Worm (Caenorhabditis elegans): ENCODE data around the gene nhr-274.

nhr-274 gene

ce11 chrIV:1687151-1687550, 42.1 kb upstream of the nhr-274 start (continued):
- TF ChIP-seq ztf-11 (tag; optimal IDR thresholded peaks at IDR 0.05): peak in 1 of 2 experiments; percentile 56
- no peak for TF ChIP-seq zag-1 (tag; optimal IDR thresholded peaks at IDR 0.05)
- TF ChIP-seq elt-3 (tag; optimal IDR thresholded peaks at IDR 0.05): no peak

- TF ChIP-seq pax-3 (tag; optimal IDR thresholded peaks at IDR 0.05): no peak
These were observed 37.0 kb upstream of the nhr-274 start, which contains the start of gene Y41D4B.24 for ce11 chrIV:1682066-1682465. Y41D4B.24 (minus strand) TSS chrIV:1682166.

ce11 chrIV:1679227-1679626, 34.1 kb upstream of the nhr-274 start:
- TF ChIP-seq lin-35 (GFP tag; optimal IDR thresholded peaks at IDR 0.05) (no peak), nhr-20 (tag; optimal IDR thresholded peaks at IDR 0.05) (no peak), rnt-1 (tag; optimal IDR thresholded peaks at IDR 0.05) (no peak)

ce11 chrIV:1676926-1677325, 31.8 kb upstream of the nhr-274 start:
- TF ChIP-seq hpl-2 (GFP tag; optimal IDR thresholded peaks at IDR 0.05): no peak
- TF ChIP-seq lin-39 (tag; optimal IDR thresholded peaks at IDR 0.05): no peak
- TF ChIP-seq nhr-90 (tag; optimal IDR thresholded peaks at IDR 0.05; ENCODE audit: poor library complexity): no peak
- TF ChIP-seq hlh-17 (GFP tag; optimal IDR thresholded peaks at IDR 0.05; ENCODE audit: borderline replicate concordance): no peak
- TF ChIP-seq lin-14 (GFP tag; optimal IDR thresholded peaks at IDR 0.05): no peak
- TF ChIP-seq blmp-1 (tag; optimal IDR thresholded peaks at IDR 0.05): no peak
- TF ChIP-seq fkh-8 (tag; optimal IDR thresholded peaks at IDR 0.05): no peak
- no peak for TF ChIP-seq ztf-4 (tag; optimal IDR thresholded peaks at IDR 0.05)
- no peak for TF ChIP-seq ztf-11 (tag; optimal IDR thresholded peaks at IDR 0.05)
- TF ChIP-seq sox-4 (tag; optimal IDR thresholded peaks at IDR 0.05): no peak
- TF ChIP-seq nhr-12 (tag; optimal IDR thresholded peaks at IDR 0.05): no peak
- no peak for TF ChIP-seq ceh-8 (GFP tag; optimal IDR thresholded peaks at IDR 0.05)
- TF ChIP-seq efl-1 (optimal IDR thresholded peaks at IDR 0.05): no peak
- no peak for TF ChIP-seq efl-1 (GFP tag; optimal IDR thresholded peaks at IDR 0.05 in 1 of 2)
- TF ChIP-seq efl-3 (GFP tag; optimal IDR thresholded peaks at IDR 0.05): no peak
- TF ChIP-seq nhr-28 (tag; optimal IDR thresholded peaks at IDR 0.05): no peak
- TF ChIP-seq sup-37 (GFP tag; optimal IDR thresholded peaks at IDR 0.05): no peak
- TF ChIP-seq nhr-71 (tag; optimal IDR thresholded peaks at IDR 0.05): no peak
- no peak for TF ChIP-seq xbp-1 (tag; optimal IDR thresholded peaks at IDR 0.05)

ce11 chrIV:1672398-1672797, 27.3 kb upstream of the nhr-274 start, which contains the start of gene Y41D4B.1:
Y41D4B.1 (plus strand) TSS chrIV:1672698.
- TF ChIP-seq nhr-28 (tag; optimal IDR thresholded peaks at IDR 0.05): no peak
- no peak for TF ChIP-seq lsy-2 (tag; optimal IDR thresholded peaks at IDR 0.05)
- no peak for TF ChIP-seq efl-3 (GFP tag; optimal IDR thresholded peaks at IDR 0.05)
- TF ChIP-seq dpl-1 (GFP tag; optimal IDR thresholded peaks at IDR 0.05): no peak

ce11 chrIV:1662872-1663271, 17.8 kb upstream of the nhr-274 start:
- no peak for TF ChIP-seq zip-4 (GFP tag; optimal IDR thresholded peaks at IDR 0.05)
- no peak for TF ChIP-seq unc-86 (tag; optimal IDR thresholded peaks at IDR 0.05)
- no peak for TF ChIP-seq F16B12.6 (tag; optimal IDR thresholded peaks at IDR 0.05)
- no peak for TF ChIP-seq skn-1 (tag; optimal IDR thresholded peaks at IDR 0.05)
- no peak for TF ChIP-seq tlp-1 (tag; optimal IDR thresholded peaks at IDR 0.05)
- no peak for TF ChIP-seq snu-23 (GFP tag; optimal IDR thresholded peaks at IDR 0.05)
- TF ChIP-seq fkh-4 (tag; optimal IDR thresholded peaks at IDR 0.05; ENCODE audit: borderline replicate concordance): no peak
- TF ChIP-seq C34B4.2 (tag; optimal IDR thresholded peaks at IDR 0.05): no peak
- TF ChIP-seq nhr-76 (tag; optimal IDR thresholded peaks at IDR 0.05): no peak
- TF ChIP-seq hlh-4 (tag; optimal IDR thresholded peaks at IDR 0.05): no peak
- no peak for TF ChIP-seq unc-30 (tag; optimal IDR thresholded peaks at IDR 0.05)
- no peak for TF ChIP-seq swsn-7 (tag; optimal IDR thresholded peaks at IDR 0.05)
- TF ChIP-seq nhr-90 (tag; optimal IDR thresholded peaks at IDR 0.05; ENCODE audit: poor library complexity): no peak
